Fruit fly (Drosophila melanogaster): ENCODE measurements around the gene MED17.

DNA sequence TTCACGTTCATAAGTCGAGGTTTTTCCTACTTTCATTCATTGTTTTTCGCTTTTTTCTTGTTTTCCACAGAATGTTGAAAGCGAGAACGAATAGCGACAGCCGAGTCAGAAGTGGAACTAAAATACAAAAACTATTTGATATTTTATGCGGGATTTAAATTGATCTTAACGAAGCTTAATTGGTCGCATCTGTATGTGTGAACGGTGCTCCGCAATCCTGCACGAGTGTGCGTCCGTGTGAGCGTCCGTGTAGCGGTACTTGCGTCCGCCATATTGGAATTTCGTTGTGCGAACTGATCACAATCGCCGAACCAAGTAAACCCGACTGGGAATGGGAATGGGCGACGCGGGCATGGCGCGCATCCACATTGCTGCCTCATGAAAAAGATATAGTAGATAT, 43.3 kb downstream of the MED17 start:
- TF ChIP-seq Hr78 (GFP tag; optimal IDR thresholded peaks at IDR 0.05) (no peak), emc (GFP tag; optimal IDR thresholded peaks at IDR 0.05) (no peak), H15 (GFP tag; IDR thresholded peaks at IDR 0.05) (no peak), CG13424 (tag; optimal IDR thresholded peaks at IDR 0.05) (no peak), fru (optimal IDR thresholded peaks at IDR 0.05) (no peak)
